Fruit fly (Drosophila melanogaster) whole organism, embryonic: ENCODE results near the gene Herc4.

Experiments used
- Antp ChIP-seq: fragments of 200-800 bp; sonication (Bioruptor generic); optimal IDR thresholded peaks from 3 replicates; lab custom pipeline; 2016; ENCODE audit warnings: missing biosample characterization, missing genetic modification characterization
- Atf3 ChIP-seq: fragments of 200-800 bp; sonication (Bioruptor generic); optimal IDR thresholded peaks from 3 replicates; lab custom pipeline; 2016; ENCODE audit warnings: missing biosample characterization, missing genetic modification characterization
- Atf6 ChIP-seq: fragments of 200-800 bp; sonication (Bioruptor generic); IDR thresholded peaks from 2 replicates; pipeline ENCODE4 v1.3.6; 2022; ENCODE audit warnings: missing biosample characterization, missing genetic modification characterization
- BEAF-32 ChIP-seq: fragments of 200-800 bp; sonication (Bioruptor generic); optimal IDR thresholded peaks from 3 replicates; lab custom pipeline; 2017; ENCODE audit warnings: missing biosample characterization, missing genetic modification characterization, mild to moderate bottlenecking, moderate library complexity, missing genetic modification reagents
- CG12155 ChIP-seq: fragments of 200-800 bp; sonication (Bioruptor generic); optimal IDR thresholded peaks from 3 replicates; lab custom pipeline; 2016; ENCODE audit warnings: missing biosample characterization, missing genetic modification characterization
- CG12299 ChIP-seq: fragments of 200-800 bp; sonication (Bioruptor generic); optimal IDR thresholded peaks from 2 replicates; lab custom pipeline; 2018; ENCODE audit warnings: missing biosample characterization, mild to moderate bottlenecking, missing genetic modification characterization
- CG12744 ChIP-seq: fragments of 200-800 bp; sonication (Bioruptor generic); optimal IDR thresholded peaks from 2 replicates; lab custom pipeline; 2016; ENCODE audit warnings: missing biosample characterization, missing genetic modification characterization
- CG13894 ChIP-seq: fragments of 200-800 bp; sonication (Bioruptor generic); optimal IDR thresholded peaks from 3 replicates; lab custom pipeline; 2018; ENCODE audit warnings: missing biosample characterization, mild to moderate bottlenecking, missing genetic modification characterization, moderate library complexity
- CG14965 ChIP-seq: fragments of 200-800 bp; sonication (Bioruptor generic); optimal IDR thresholded peaks from 2 replicates; lab custom pipeline; 2016; ENCODE audit warnings: missing biosample characterization, missing genetic modification characterization, borderline replicate concordance
- CG1647 ChIP-seq: fragments of 200-800 bp; sonication (Bioruptor generic); optimal IDR thresholded peaks from 3 replicates; lab custom pipeline; 2016; ENCODE audit warnings: missing biosample characterization, missing genetic modification characterization
- CG16779 ChIP-seq: fragments of 200-800 bp; sonication (Bioruptor generic); IDR thresholded peaks from 2 replicates; pipeline ENCODE4 v1.3.6; 2022; ENCODE audit warnings: missing biosample characterization, missing genetic modification characterization
- CG16863 ChIP-seq: fragments of 200-800 bp; sonication (Bioruptor generic); optimal IDR thresholded peaks from 3 replicates; lab custom pipeline; 2016; ENCODE audit warnings: missing biosample characterization, missing genetic modification characterization
- CG18764 ChIP-seq: fragments of 200-800 bp; sonication (Bioruptor generic); optimal IDR thresholded peaks from 3 replicates; lab custom pipeline; 2016; ENCODE audit warnings: missing biosample characterization, missing genetic modification characterization
- CG30403 ChIP-seq: fragments of 200-800 bp; sonication (Bioruptor generic); optimal IDR thresholded peaks from 3 replicates; lab custom pipeline; 2016; ENCODE audit warnings: missing biosample characterization, missing genetic modification characterization
- CG3838 ChIP-seq: fragments of 200-800 bp; sonication (Bioruptor generic); optimal IDR thresholded peaks from 3 replicates; lab custom pipeline; 2016; ENCODE audit warnings: missing biosample characterization, missing genetic modification characterization
- CG4282 ChIP-seq: fragments of 200-800 bp; sonication (Bioruptor generic); optimal IDR thresholded peaks from 2 replicates; lab custom pipeline; 2016; ENCODE audit warnings: missing biosample characterization, missing genetic modification characterization
- CG4854 ChIP-seq: fragments of 200-800 bp; sonication (Bioruptor generic); optimal IDR thresholded peaks from 2 replicates; lab custom pipeline; 2016; ENCODE audit warnings: missing biosample characterization, missing genetic modification characterization, inconsistent platforms
- CG7839 ChIP-seq: fragments of 200-800 bp; sonication (Bioruptor generic); optimal IDR thresholded peaks from 3 replicates; lab custom pipeline; 2018; ENCODE audit warnings: missing biosample characterization, mild to moderate bottlenecking, missing genetic modification characterization, moderate library complexity
- CG9817 ChIP-seq: fragments of 200-800 bp; sonication (Bioruptor generic); optimal IDR thresholded peaks from 2 replicates; lab custom pipeline; 2018; ENCODE audit warnings: missing biosample characterization, mild to moderate bottlenecking, missing genetic modification characterization, moderate library complexity
- D ChIP-seq, 2 experiments: fragments of 200-800 bp in 1 of 2; fragments of >200 bp in 1 of 2; sonication (Bioruptor generic) in 1 of 2; optimal IDR thresholded peaks; 2 replicates in 1 of 2; 3 replicates in 1 of 2; lab custom pipeline; 2017; ENCODE audit warnings: mild to moderate bottlenecking in 1 of 2, missing biosample characterization in 1 of 2, missing genetic modification characterization in 1 of 2, missing genetic modification reagents in 1 of 2
- Dll ChIP-seq: fragments of 200-800 bp; sonication (Bioruptor generic); IDR thresholded peaks from 4 replicates; pipeline ENCODE4 v1.3.6; 2022; ENCODE audit warnings: missing biosample characterization, missing genetic modification characterization; ENCODE audit not compliant: partially characterized antibody
- Dp ChIP-seq: fragments of 200-800 bp; sonication (Bioruptor generic); optimal IDR thresholded peaks from 2 replicates; lab custom pipeline; 2018; ENCODE audit warnings: missing biosample characterization, mild to moderate bottlenecking, missing genetic modification characterization, moderate library complexity
- HmgZ ChIP-seq: fragments of 200-800 bp; sonication (Bioruptor generic); optimal IDR thresholded peaks from 2 replicates; lab custom pipeline; 2018; ENCODE audit warnings: missing biosample characterization, mild to moderate bottlenecking, missing genetic modification characterization
- Hmx ChIP-seq: fragments of 200-800 bp; sonication (Bioruptor generic); optimal IDR thresholded peaks from 2 replicates; lab custom pipeline; 2016; ENCODE audit warnings: missing biosample characterization, missing genetic modification characterization
- Kr ChIP-seq: fragments of 200-800 bp; sonication (Bioruptor generic); optimal IDR thresholded peaks from 2 replicates; lab custom pipeline; 2017; ENCODE audit warnings: missing biosample characterization, mild to moderate bottlenecking, missing genetic modification characterization
- Mrtf ChIP-seq: fragments of 200-800 bp; sonication (Bioruptor generic); IDR thresholded peaks from 3 replicates; pipeline ENCODE4 v1.3.6; 2022; ENCODE audit warnings: missing biosample characterization, missing genetic modification characterization
- Opbp ChIP-seq: fragments of 200-800 bp; sonication (Bioruptor generic); IDR thresholded peaks from 3 replicates; pipeline ENCODE4 v1.3.6; 2022; ENCODE audit warnings: missing biosample characterization, missing genetic modification characterization; ENCODE audit not compliant: partially characterized antibody
- Side ChIP-seq: fragments of 200-800 bp; sonication (Bioruptor generic); optimal IDR thresholded peaks from 2 replicates; lab custom pipeline; 2016; ENCODE audit warnings: missing biosample characterization, missing genetic modification characterization
- Six4 ChIP-seq: fragments of 200-800 bp; sonication (Bioruptor generic); optimal IDR thresholded peaks from 2 replicates; lab custom pipeline; 2016; ENCODE audit warnings: missing biosample characterization, missing genetic modification characterization
- Sox100B ChIP-seq: fragments of 200-800 bp; sonication (Bioruptor generic); optimal IDR thresholded peaks from 3 replicates; lab custom pipeline; 2018; ENCODE audit warnings: missing biosample characterization, mild to moderate bottlenecking, missing genetic modification characterization
- ab ChIP-seq: fragments of 200-800 bp; sonication (Bioruptor generic); optimal IDR thresholded peaks from 2 replicates; lab custom pipeline; 2016; ENCODE audit warnings: missing biosample characterization, missing genetic modification characterization
- ara ChIP-seq: fragments of 200-800 bp; sonication (Bioruptor generic); IDR thresholded peaks from 2 replicates; pipeline ENCODE4 v1.3.6; 2022; ENCODE audit warnings: missing biosample characterization, missing genetic modification characterization
- bcd ChIP-seq: fragments of 200-800 bp; sonication (Bioruptor generic); optimal IDR thresholded peaks from 2 replicates; lab custom pipeline; 2017; ENCODE audit warnings: missing biosample characterization, mild to moderate bottlenecking, missing genetic modification characterization
- bsh ChIP-seq, 2 experiments: fragments of 200-800 bp; sonication (Bioruptor generic); optimal IDR thresholded peaks; 2 replicates each; lab custom pipeline; 2017 to 2018; ENCODE audit warnings: mild to moderate bottlenecking in 2 of 2, missing biosample characterization in 2 of 2, missing genetic modification characterization in 2 of 2, moderate library complexity in 1 of 2
- corto ChIP-seq: fragments of 200-800 bp; sonication (Bioruptor generic); optimal IDR thresholded peaks from 2 replicates; lab custom pipeline; 2016; ENCODE audit warnings: missing biosample characterization, mild to moderate bottlenecking, missing genetic modification characterization, moderate library complexity
- fd96Cb ChIP-seq: fragments of 200-800 bp; sonication (Bioruptor generic); optimal IDR thresholded peaks from 2 replicates; lab custom pipeline; 2018; ENCODE audit warnings: missing biosample characterization, mild to moderate bottlenecking, missing genetic modification characterization, moderate library complexity
- ftz-f1 ChIP-seq: fragments of 200-800 bp; sonication (Bioruptor generic); optimal IDR thresholded peaks from 2 replicates; lab custom pipeline; 2016; ENCODE audit warnings: missing biosample characterization, missing genetic modification characterization
- fu2 ChIP-seq: fragments of 200-800 bp; sonication (Bioruptor generic); optimal IDR thresholded peaks from 2 replicates; lab custom pipeline; 2016; ENCODE audit warnings: missing biosample characterization, missing genetic modification characterization
- gro ChIP-seq: fragments of 200-800 bp; sonication (Bioruptor generic); optimal IDR thresholded peaks from 2 replicates; lab custom pipeline; 2016; ENCODE audit warnings: missing biosample characterization, missing genetic modification characterization
- kay ChIP-seq: fragments of 200-800 bp; sonication (Bioruptor generic); optimal IDR thresholded peaks from 2 replicates; lab custom pipeline; 2016; ENCODE audit warnings: missing biosample characterization, missing genetic modification characterization
- pho ChIP-seq: fragments of 200-800 bp; sonication (Bioruptor generic); optimal IDR thresholded peaks from 2 replicates; lab custom pipeline; 2016; ENCODE audit warnings: missing biosample characterization, missing genetic modification characterization
- pnt ChIP-seq: fragments of 200-800 bp; sonication (Bioruptor generic); optimal IDR thresholded peaks from 3 replicates; lab custom pipeline; 2016; ENCODE audit warnings: missing biosample characterization, missing genetic modification characterization
- sc ChIP-seq, 3 experiments: fragments of >200 bp in 2 of 3; fragments of 200-800 bp in 1 of 3; sonication (Bioruptor generic) in 1 of 3; optimal IDR thresholded peaks; 2 replicates in 2 of 3; 3 replicates in 1 of 3; lab custom pipeline; 2017; ENCODE audit warnings: mild to moderate bottlenecking in 1 of 3, missing biosample characterization in 1 of 3, missing genetic modification characterization in 1 of 3, missing genetic modification reagents in 1 of 3
- shn ChIP-seq: fragments of 200-800 bp; sonication (Bioruptor generic); optimal IDR thresholded peaks from 3 replicates; lab custom pipeline; 2016; ENCODE audit warnings: missing biosample characterization, missing genetic modification characterization
- sisA ChIP-seq: fragments of 200-800 bp; sonication (Bioruptor generic); IDR thresholded peaks from 2 replicates; pipeline ENCODE4 v1.3.6; 2022; ENCODE audit warnings: missing biosample characterization, missing genetic modification characterization
- trem ChIP-seq: fragments of 200-800 bp; optimal IDR thresholded peaks from 3 replicates; lab custom pipeline; 2019; ENCODE audit warnings: missing biosample characterization, mild to moderate bottlenecking, missing genetic modification characterization, moderate library complexity
- trh ChIP-seq: fragments of 200-800 bp; sonication (Bioruptor generic); optimal IDR thresholded peaks from 2 replicates; lab custom pipeline; 2016; ENCODE audit warnings: missing biosample characterization, missing genetic modification characterization
- tup ChIP-seq: fragments of 200-800 bp; sonication (Bioruptor generic); optimal IDR thresholded peaks from 2 replicates; lab custom pipeline; 2016; ENCODE audit warnings: missing biosample characterization, mild to moderate bottlenecking, missing genetic modification characterization, moderate library complexity
- vnd ChIP-seq: fragments of 200-800 bp; sonication (Bioruptor generic); IDR thresholded peaks from 3 replicates; pipeline ENCODE4 v1.3.6; 2022; ENCODE audit warnings: missing biosample characterization, missing genetic modification characterization; ENCODE audit not compliant: partially characterized antibody
- zfh2 ChIP-seq: fragments of 200-800 bp; sonication (Bioruptor generic); optimal IDR thresholded peaks from 2 replicates; lab custom pipeline; 2016; ENCODE audit warnings: missing biosample characterization, missing genetic modification characterization

Herc4 gene

DNA sequence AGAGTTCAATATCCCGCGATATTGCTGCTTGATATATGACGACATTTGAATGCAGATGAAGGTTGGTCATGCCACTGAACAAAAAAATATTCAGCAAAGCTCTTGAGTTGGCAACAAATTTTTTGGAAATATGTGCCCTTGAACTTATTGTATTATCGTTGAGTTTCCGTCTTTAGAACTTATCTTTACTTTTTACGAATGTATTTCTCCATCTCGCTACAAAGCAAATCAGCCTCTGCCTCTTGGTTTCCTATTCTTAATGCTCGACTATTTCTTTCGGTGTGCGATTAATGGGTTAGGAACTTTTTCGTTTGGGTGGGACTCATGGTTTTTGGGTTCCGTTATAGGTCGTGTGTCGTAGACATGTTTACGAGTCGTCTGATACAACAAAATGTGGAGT is 9.6 kb downstream of the Herc4 start (continued):
- TF ChIP-seq D (optimal IDR thresholded peaks at IDR 0.05; lab: Kevin White, UChicago), result no peak
- peak; percentile 65 for TF ChIP-seq D (GFP tag; optimal IDR thresholded peaks at IDR 0.05; lab: Kevin White, UChicago)
- peak; percentile 18 for TF ChIP-seq CG3838 (GFP tag; lab: Kevin White, UChicago)
- TF ChIP-seq CG14965 (GFP tag; lab: Kevin White, UChicago), result no peak
- TF ChIP-seq CG7839, result peak; percentile 77
- TF ChIP-seq fu2 (GFP tag; lab: Kevin White, UChicago), result peak; percentile 51
- TF ChIP-seq HmgZ (tag; lab: Kevin White, UChicago), result peak; percentile 33
- TF ChIP-seq Sox100B (GFP tag; lab: Kevin White, UChicago), result peak; percentile 61
- TF ChIP-seq bcd (GFP tag; lab: Kevin White, UChicago), result peak; percentile 56
- TF ChIP-seq bsh (GFP tag; optimal IDR thresholded peaks at IDR 0.05; lab: Kevin White, UChicago), result peak in 1 of 2 experiments; percentile 95
- no peak for TF ChIP-seq vnd
- TF ChIP-seq fd96Cb (tag; lab: Kevin White, UChicago), result peak; percentile 76
- peak; percentile 67 for TF ChIP-seq trem
- TF ChIP-seq corto (GFP tag; lab: Kevin White, UChicago), result no peak
- no peak for TF ChIP-seq Dp (GFP tag; lab: Kevin White, UChicago)
- TF ChIP-seq Hmx, result no peak
- peak; percentile 50 for TF ChIP-seq CG12155 (GFP tag; lab: Kevin White, UChicago)
- TF ChIP-seq gro, result no peak
- TF ChIP-seq ftz-f1, result no peak
- peak; percentile 66 for TF ChIP-seq Side (GFP tag; lab: Kevin White, UChicago)
- TF ChIP-seq Atf6 (GFP tag; lab: Robert Waterston, UW), result no peak
- TF ChIP-seq zfh2 (GFP tag; lab: Kevin White, UChicago), result no peak
- peak; percentile 69 for TF ChIP-seq Six4 (GFP tag; lab: Kevin White, UChicago)
- TF ChIP-seq CG13894, result no peak
- no peak for TF ChIP-seq CG4282
- no peak for TF ChIP-seq Mrtf (GFP tag; lab: Robert Waterston, UW)
- no peak for TF ChIP-seq Dll
- TF ChIP-seq ab, result no peak
- peak; percentile 24 for TF ChIP-seq kay
- no peak for TF ChIP-seq shn
- peak; percentile 81 for TF ChIP-seq CG16863 (GFP tag; lab: Kevin White, UChicago)
- no peak for TF ChIP-seq CG12299 (tag; lab: Kevin White, UChicago)
- peak; percentile 74 for TF ChIP-seq ara (GFP tag; lab: Robert Waterston, UW)
- TF ChIP-seq trh (GFP tag; lab: Kevin White, UChicago), result peak; percentile 24
- TF ChIP-seq CG4854 (GFP tag; lab: Kevin White, UChicago), result no peak
- peak; percentile 74 for TF ChIP-seq sisA (GFP tag; lab: Robert Waterston, UW)
- peak; percentile 68 for TF ChIP-seq CG30403 (GFP tag; lab: Kevin White, UChicago)
- TF ChIP-seq CG16779 (GFP tag; lab: Robert Waterston, UW), result no peak
- no peak for TF ChIP-seq BEAF-32 (GFP tag; lab: Kevin White, UChicago)
- peak; percentile 81 for TF ChIP-seq Antp (GFP tag; lab: Kevin White, UChicago)
- no peak for TF ChIP-seq CG12744 (GFP tag; lab: Kevin White, UChicago)
- TF ChIP-seq Atf3 (GFP tag; lab: Kevin White, UChicago), result peak; percentile 77
- TF ChIP-seq pho (GFP tag; lab: Kevin White, UChicago), result peak; percentile 11
- TF ChIP-seq pnt (GFP tag; lab: Kevin White, UChicago), result peak; percentile 64
- TF ChIP-seq CG9817 (tag; lab: Kevin White, UChicago), result peak; percentile 18
- no peak for TF ChIP-seq sc (optimal IDR thresholded peaks at IDR 0.05; lab: Kevin White, UChicago)
- TF ChIP-seq sc (GFP tag; optimal IDR thresholded peaks at IDR 0.05; lab: Kevin White, UChicago), result peak; percentile 82
- no peak for TF ChIP-seq tup
- TF ChIP-seq Kr (GFP tag; lab: Kevin White, UChicago), result no peak
- no peak for TF ChIP-seq Opbp (GFP tag; lab: Robert Waterston, UW)
- peak; percentile 50 for TF ChIP-seq CG18764 (GFP tag; lab: Kevin White, UChicago)
- TF ChIP-seq CG1647 (GFP tag; lab: Kevin White, UChicago), result peak; percentile 22
